Fruit fly (Drosophila melanogaster): Measurements from ENCODE around the gene CG17328.

CG17328 gene

DNA sequence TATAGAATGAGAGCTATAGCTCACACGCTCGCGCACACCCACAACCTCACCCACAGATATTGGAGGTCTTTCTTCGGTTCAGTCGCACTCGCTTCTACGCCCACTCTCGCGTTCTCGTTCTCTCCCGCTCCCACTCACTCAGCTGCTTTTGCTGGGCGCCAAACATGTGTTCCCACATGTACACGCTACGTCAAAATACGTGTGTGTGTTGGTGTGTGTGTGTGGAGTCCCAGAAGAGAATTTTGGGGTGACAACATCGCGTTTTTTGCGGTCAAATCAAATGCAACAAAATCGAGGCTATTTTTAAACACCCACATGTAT lies 28.3 kb upstream of the CG17328 start (continued):
- TF ChIP-seq lab (GFP tag; optimal IDR thresholded peaks at IDR 0.05) (no peak), Elba2 (GFP tag; optimal IDR thresholded peaks at IDR 0.05) (no peak), trem (tag; optimal IDR thresholded peaks at IDR 0.05) (no peak), exex (tag; optimal IDR thresholded peaks at IDR 0.05) (no peak), croc (GFP tag; conservative IDR thresholded peaks at IDR 0.05) (no peak), da (GFP tag; optimal IDR thresholded peaks at IDR 0.05) (peak; percentile 55), Lim3 (GFP tag; IDR thresholded peaks at IDR 0.05) (no peak), Doc2 (GFP tag; IDR thresholded peaks at IDR 0.05) (no peak), Hr39 (optimal IDR thresholded peaks at IDR 0.05) (no peak), sna (GFP tag; IDR thresholded peaks at IDR 0.05; ENCODE audit: partially characterized antibody) (no peak), NFAT (GFP tag; IDR thresholded peaks at IDR 0.05) (no peak), chinmo (GFP tag; IDR thresholded peaks at IDR 0.05; ENCODE audit: partially characterized antibody) (no peak), CG12744 (GFP tag; optimal IDR thresholded peaks at IDR 0.05) (no peak), CG9727 (GFP tag; optimal IDR thresholded peaks at IDR 0.05) (no peak), sug (tag; optimal IDR thresholded peaks at IDR 0.05) (peak; percentile 71), unpg (GFP tag; optimal IDR thresholded peaks at IDR 0.05) (no peak), pho (GFP tag; optimal IDR thresholded peaks at IDR 0.05) (no peak), CG2678 (tag; optimal IDR thresholded peaks at IDR 0.05) (no peak)

DNA sequence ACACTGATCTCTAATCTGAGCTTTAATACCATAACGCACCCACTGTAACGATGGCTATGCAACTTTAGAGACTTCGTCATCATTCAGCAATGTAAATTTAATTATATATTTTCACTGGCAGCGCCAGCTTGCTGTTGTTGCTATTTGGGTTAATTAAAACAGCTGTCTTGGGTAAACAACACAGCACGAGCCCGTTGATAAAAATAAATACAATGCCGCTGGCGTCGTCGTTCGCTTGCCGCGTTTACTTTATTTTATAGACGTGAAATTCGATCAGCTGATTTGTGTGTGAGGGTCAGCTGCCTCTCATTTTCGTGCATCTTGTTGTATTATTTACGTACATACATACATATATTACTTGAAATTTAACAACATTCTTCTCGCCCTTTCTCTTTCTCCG lies 27.0 kb upstream of the CG17328 start:
- peak; percentile 25; the same call in 1 of the 2 replicates for TF ChIP-seq E2f2 (GFP tag; IDR thresholded peaks at IDR 0.05)
- TF ChIP-seq ab (GFP tag; optimal IDR thresholded peaks at IDR 0.05), result peak; percentile 6
- TF ChIP-seq schlank (tag; optimal IDR thresholded peaks at IDR 0.05), result no peak
- TF ChIP-seq CG31365 (tag; optimal IDR thresholded peaks at IDR 0.05), result peak; percentile 30
- TF ChIP-seq zf30C (GFP tag; optimal IDR thresholded peaks at IDR 0.05), result no peak
- TF ChIP-seq fu2 (GFP tag; optimal IDR thresholded peaks at IDR 0.05), result no peak
- peak; percentile 26 for TF ChIP-seq CG9727 (GFP tag; optimal IDR thresholded peaks at IDR 0.05)
- peak; percentile 11 for TF ChIP-seq CG10209 (GFP tag; optimal IDR thresholded peaks at IDR 0.05)
- peak; percentile 52 for TF ChIP-seq PHDP (tag; optimal IDR thresholded peaks at IDR 0.05)
- TF ChIP-seq pan (optimal IDR thresholded peaks at IDR 0.05), result no peak
- no peak for TF ChIP-seq pan (GFP tag; optimal IDR thresholded peaks at IDR 0.05 in 1 of 2, IDR thresholded peaks at IDR 0.05 in 1 of 2)
- TF ChIP-seq CG4328 (GFP tag; optimal IDR thresholded peaks at IDR 0.05), result peak; percentile 48
- no peak for TF ChIP-seq sim (GFP tag; IDR thresholded peaks at IDR 0.05)
- peak; percentile 44 for TF ChIP-seq CG2875 (GFP tag; optimal IDR thresholded peaks at IDR 0.05)
- no peak for TF ChIP-seq Mes4 (GFP tag; optimal IDR thresholded peaks at IDR 0.05)
- no peak for TF ChIP-seq CG15073 (GFP tag; optimal IDR thresholded peaks at IDR 0.05)
- peak; percentile 61; the same call in 2 of the 4 replicates for TF ChIP-seq chinmo (GFP tag; IDR thresholded peaks at IDR 0.05; ENCODE audit: partially characterized antibody)
- TF ChIP-seq mirr (GFP tag; optimal IDR thresholded peaks at IDR 0.05), result peak; percentile 56
- peak; percentile 43 for TF ChIP-seq kah (GFP tag; optimal IDR thresholded peaks at IDR 0.05)
- TF ChIP-seq CG7556 (GFP tag; optimal IDR thresholded peaks at IDR 0.05), result peak; percentile 22
- TF ChIP-seq otp (GFP tag; IDR thresholded peaks at IDR 0.05), result peak; percentile 31; the same call in 2 of the 3 replicates
- peak; percentile 1 for TF ChIP-seq dmrt11E (tag; optimal IDR thresholded peaks at IDR 0.05)
- no peak for TF ChIP-seq tx (GFP tag; optimal IDR thresholded peaks at IDR 0.05)
- peak; percentile 25 for TF ChIP-seq B-H2 (GFP tag; optimal IDR thresholded peaks at IDR 0.05)
- no peak for TF ChIP-seq vfl (GFP tag; optimal IDR thresholded peaks at IDR 0.05)
- peak; percentile 62 for TF ChIP-seq fd64A (GFP tag; optimal IDR thresholded peaks at IDR 0.05)
- TF ChIP-seq scrt (GFP tag; optimal IDR thresholded peaks at IDR 0.05), result peak; percentile 37
- TF ChIP-seq Fer2 (tag; optimal IDR thresholded peaks at IDR 0.05), result peak; percentile 12
- TF ChIP-seq wek (GFP tag; optimal IDR thresholded peaks at IDR 0.05), result peak; percentile 54
- TF ChIP-seq kay (GFP tag; optimal IDR thresholded peaks at IDR 0.05), result peak; percentile 6
- TF ChIP-seq CG15601 (tag; optimal IDR thresholded peaks at IDR 0.05), result peak; percentile 64
- TF ChIP-seq twi (tag; optimal IDR thresholded peaks at IDR 0.05), result peak; percentile 27
- no peak for TF ChIP-seq CG13775 (GFP tag; optimal IDR thresholded peaks at IDR 0.05)
- peak in 1 of 2 experiments; percentile 78 for TF ChIP-seq crp (GFP tag; optimal IDR thresholded peaks at IDR 0.05)
- TF ChIP-seq CG17328 (GFP tag; IDR thresholded peaks at IDR 0.05), result 0 out of 2 replicates have a peak, but pooled peaks have one; percentile 31

Data from whole organism, embryonic.